Worm (Caenorhabditis elegans): ENCODE measurements around the gene ugt-21.

The ugt-21 gene

DNA sequence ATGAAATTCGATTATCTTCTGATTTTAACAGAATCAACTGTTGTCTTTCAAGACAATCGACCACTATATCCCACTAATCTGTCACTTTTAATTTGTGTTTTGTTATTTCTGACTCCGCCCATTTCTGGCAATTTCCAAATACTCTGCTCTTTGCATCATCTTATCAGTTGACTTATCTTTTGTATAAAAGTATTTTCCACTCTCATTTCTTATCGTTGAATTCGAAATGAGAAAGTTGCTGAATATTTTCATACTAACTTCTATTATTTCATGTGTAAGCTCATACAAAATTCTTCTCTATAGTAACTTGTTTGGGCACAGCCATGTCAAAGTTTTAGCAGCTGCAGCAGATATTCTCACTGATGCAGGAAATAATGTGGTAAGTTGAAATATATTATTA is at the start of gene ugt-21:
Gene ugt-21, plus strand, starts transcription at position 212 of the 400 bp plus-strand sequence.
- TF ChIP-seq ztf-11 (tag; optimal IDR thresholded peaks at IDR 0.05) (no peak), ztf-7 (tag; optimal IDR thresholded peaks at IDR 0.05) (peak; percentile 57), spr-1 (tag; optimal IDR thresholded peaks at IDR 0.05) (no peak), lim-7 (GFP tag; IDR thresholded peaks at IDR 0.05) (no peak), aha-1 (tag) (peak; percentile 87)

- TF ChIP-seq php-3 (GFP tag; IDR thresholded peaks at IDR 0.05) (no peak), mep-1 (tag; optimal IDR thresholded peaks at IDR 0.05) (no peak), mes-2 (tag; optimal IDR thresholded peaks at IDR 0.05; ENCODE audit: poor library complexity, severe bottlenecking) (no peak), ctbp-1 (GFP tag; IDR thresholded peaks at IDR 0.05) (no peak), nhr-11 (tag; optimal IDR thresholded peaks at IDR 0.05) (no peak), F10B5.3 (tag; optimal IDR thresholded peaks at IDR 0.05) (no peak), madf-9 (GFP tag; conservative IDR thresholded peaks at IDR 0.05) (no peak), nhr-10 (tag; optimal IDR thresholded peaks at IDR 0.05) (no peak)
Measured at ce11 chrIV:9450375-9450774, 49.7 kb upstream of the ugt-21 start, which contains the start of gene cpin-1. Gene cpin-1, plus strand, starts transcription at chrIV:9450675.

DNA sequence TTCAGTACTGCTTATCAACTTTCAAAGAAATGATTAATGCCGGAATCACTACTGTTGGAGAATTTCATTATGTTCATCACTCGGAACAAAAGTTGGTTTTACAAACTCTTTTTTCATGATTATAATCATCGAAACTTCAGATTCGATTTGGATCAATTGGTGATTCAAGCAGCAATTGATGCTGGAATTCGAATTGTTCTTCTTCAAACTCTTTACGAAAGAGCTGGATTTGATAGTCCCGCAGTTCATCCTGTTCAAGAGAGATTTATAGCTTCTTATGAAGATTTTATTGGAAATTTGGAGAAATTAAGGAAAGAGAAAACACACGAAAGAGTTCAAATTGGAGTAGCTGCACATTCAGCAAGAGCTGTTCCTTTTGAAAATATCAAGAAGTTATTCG is 48.3 kb upstream of the ugt-21 start:
- TF ChIP-seq T20F7.1 (GFP tag; optimal IDR thresholded peaks at IDR 0.05): no peak
- TF ChIP-seq aha-1 (tag): peak; percentile 95

DNA sequence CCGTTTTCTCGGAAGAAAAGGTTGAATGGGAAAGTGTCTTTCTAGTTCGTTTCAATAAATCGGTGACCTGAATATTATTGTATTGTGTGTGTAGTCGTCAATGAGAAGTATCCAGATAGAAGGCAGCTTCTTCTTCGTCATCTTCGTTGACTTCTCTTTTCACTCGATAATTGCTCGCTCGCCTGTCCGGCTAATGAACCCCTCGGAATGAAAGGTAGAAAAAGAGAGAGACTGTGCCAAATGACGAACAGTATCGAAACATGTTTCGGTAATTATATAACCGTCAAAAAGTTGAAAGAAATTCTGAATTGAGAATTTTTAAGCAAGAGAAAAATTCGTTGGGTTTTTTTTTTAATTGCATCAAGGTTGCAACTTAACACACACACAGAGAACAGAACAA is 42.7 kb upstream of the ugt-21 start, which contains the start of gene cutl-17:
Gene cutl-17, minus strand, starts transcription at position 101 of the 400 bp plus-strand sequence.
- TF ChIP-seq unc-62 (GFP tag; optimal IDR thresholded peaks at IDR 0.05 in 1 of 2) (peak in 1 of 2 experiments; percentile 84), unc-62 (tag; optimal IDR thresholded peaks at IDR 0.05) (no peak), egl-43 (GFP tag; IDR thresholded peaks at IDR 0.05) (no peak)

ce11 chrIV:9459224-9459781 is 40.8 kb upstream of the ugt-21 start, which contains the start of gene copb-2:
Gene copb-2, plus strand, starts transcription at chrIV:9459731.
- no peak for TF ChIP-seq F26F4.8 (GFP tag; conservative IDR thresholded peaks at IDR 0.05)
- 0 out of 2 replicates have a peak, but pooled peaks have one; percentile 48 for TF ChIP-seq hmg-1.1 (GFP tag; IDR thresholded peaks at IDR 0.05)
- TF ChIP-seq daf-8 (GFP tag; IDR thresholded peaks at IDR 0.05): no peak
- TF ChIP-seq nhr-6 (tag; optimal IDR thresholded peaks at IDR 0.05): peak; percentile 61
- no peak for TF ChIP-seq pqm-1 (tag; optimal IDR thresholded peaks at IDR 0.05)
- TF ChIP-seq mes-2 (tag; optimal IDR thresholded peaks at IDR 0.05; ENCODE audit: poor library complexity, severe bottlenecking): peak; percentile 80
- peak; percentile 51 for TF ChIP-seq rbr-2 (tag; optimal IDR thresholded peaks at IDR 0.05)
- no peak for TF ChIP-seq gei-8 (GFP tag; optimal IDR thresholded peaks at IDR 0.05)
- no peak for TF ChIP-seq nhr-48 (tag; optimal IDR thresholded peaks at IDR 0.05)
- no peak for TF ChIP-seq nhr-237 (tag; optimal IDR thresholded peaks at IDR 0.05)
- no peak for TF ChIP-seq lin-39 (tag; optimal IDR thresholded peaks at IDR 0.05)
- no peak for TF ChIP-seq ceh-20 (GFP tag; IDR thresholded peaks at IDR 0.05)
- TF ChIP-seq saeg-2 (GFP tag; IDR thresholded peaks at IDR 0.05): no peak
- no peak for TF ChIP-seq egl-43 (GFP tag; IDR thresholded peaks at IDR 0.05)
- no peak for TF ChIP-seq zag-1 (tag; optimal IDR thresholded peaks at IDR 0.05)
- peak in 1 of 2 experiments; percentile 33 for TF ChIP-seq mdl-1 (tag; optimal IDR thresholded peaks at IDR 0.05)
- TF ChIP-seq madf-5 (GFP tag; IDR thresholded peaks at IDR 0.05): no peak
- no peak for TF ChIP-seq cey-2 (tag; optimal IDR thresholded peaks at IDR 0.05; ENCODE audit: borderline replicate concordance, insufficient read depth)
- TF ChIP-seq nhr-11 (tag; optimal IDR thresholded peaks at IDR 0.05): no peak
- no peak for TF ChIP-seq Y48G9A.11 (GFP tag; IDR thresholded peaks at IDR 0.05)
- no peak for TF ChIP-seq nhr-77 (tag; optimal IDR thresholded peaks at IDR 0.05)
- peak; percentile 52 for TF ChIP-seq hlh-30 (tag; optimal IDR thresholded peaks at IDR 0.05; ENCODE audit: insufficient read depth)
- TF ChIP-seq duxl-1 (tag; optimal IDR thresholded peaks at IDR 0.05; ENCODE audit: poor library complexity): no peak
- no peak for TF ChIP-seq nhr-76 (tag; optimal IDR thresholded peaks at IDR 0.05)
- peak; percentile 52 for TF ChIP-seq lin-13 (GFP tag; optimal IDR thresholded peaks at IDR 0.05)
- TF ChIP-seq F37D6.2 (tag; optimal IDR thresholded peaks at IDR 0.05): no peak
- TF ChIP-seq dve-1 (tag; optimal IDR thresholded peaks at IDR 0.05; ENCODE audit: insufficient read depth): peak; percentile 83
- TF ChIP-seq T26A8.4 (GFP tag; IDR thresholded peaks at IDR 0.05): peak; percentile 36; the same call in 1 of the 2 replicates
- peak; percentile 4 for TF ChIP-seq T20F7.1 (GFP tag; optimal IDR thresholded peaks at IDR 0.05)
- no peak for TF ChIP-seq ceh-82 (tag; optimal IDR thresholded peaks at IDR 0.05)
- TF ChIP-seq nhr-41 (GFP tag; IDR thresholded peaks at IDR 0.05): no peak
